Worm (Caenorhabditis elegans) whole organism, young adult: ENCODE data around the gene T04F3.5.

ENCODE experiments used
- B0336.3 ChIP-seq: fragments of 200-800 bp; sonication (Bioruptor generic); IDR thresholded peaks from 2 replicates; pipeline ENCODE4 v1.3.6; 2022; ENCODE audit warnings: missing genetic modification characterization, missing compliant biosample characterization
- C06A6.2 ChIP-seq: fragments of 200-800 bp; sonication (Bioruptor generic); conservative IDR thresholded peaks from 2 replicates; pipeline ENCODE4 v1.3.6; 2022; ENCODE audit warnings: missing genetic modification characterization, missing compliant biosample characterization
- C17E4.6 ChIP-seq: fragments of 200-800 bp; sonication (Bioruptor generic); IDR thresholded peaks from 2 replicates; pipeline ENCODE4 v1.3.6; 2022; ENCODE audit warnings: missing genetic modification reagents, missing genetic modification characterization, missing compliant biosample characterization
- F33H1.4 ChIP-seq: fragments of 200-800 bp; sonication (Bioruptor generic); IDR thresholded peaks from 2 replicates; pipeline ENCODE4 v1.3.6; 2022; ENCODE audit warnings: missing genetic modification reagents, missing genetic modification characterization, missing compliant biosample characterization
- F37B4.10 ChIP-seq: fragments of 200-800 bp; sonication (Bioruptor generic); IDR thresholded peaks from 2 replicates; pipeline ENCODE4 v1.3.6; 2022; ENCODE audit warnings: missing genetic modification characterization, missing compliant biosample characterization
- F55B11.4 ChIP-seq: sonication (generic microtip); optimal IDR thresholded peaks from 2 replicates; lab custom pipeline; 2016; ENCODE audit warnings: missing compliant biosample characterization, missing genetic modification characterization, borderline replicate concordance; ENCODE audit not compliant: insufficient read depth
- F57A8.1 ChIP-seq: fragments of 200-800 bp; sonication (Bioruptor generic); optimal IDR thresholded peaks from 2 replicates; lab custom pipeline; 2018; ENCODE audit warnings: mild to moderate bottlenecking, missing genetic modification characterization, moderate library complexity, missing compliant biosample characterization
- F57C9.4 ChIP-seq: sonication (generic microtip); optimal IDR thresholded peaks from 2 replicates; lab custom pipeline; 2017; ENCODE audit warnings: mild to moderate bottlenecking, missing genetic modification characterization, missing compliant biosample characterization
- T07F8.4 ChIP-seq: sonication (generic microtip); optimal IDR thresholded peaks from 2 replicates; lab custom pipeline; 2016; ENCODE audit warnings: mild to moderate bottlenecking, missing genetic modification characterization, moderate library complexity, missing compliant biosample characterization
- T26A5.8 ChIP-seq: sonication (generic microtip); optimal IDR thresholded peaks from 2 replicates; lab custom pipeline; 2016; ENCODE audit warnings: missing genetic modification characterization, missing compliant biosample characterization
- Y53F4B.3 ChIP-seq: fragments of 200-800 bp; sonication (Bioruptor generic); IDR thresholded peaks from 2 replicates; pipeline ENCODE4 v1.3.6; 2022; ENCODE audit warnings: missing genetic modification reagents, missing genetic modification characterization, missing compliant biosample characterization
- Y56A3A.18 ChIP-seq: fragments of 200-800 bp; sonication (Bioruptor generic); IDR thresholded peaks from 2 replicates; pipeline ENCODE4 v1.3.6; 2022; ENCODE audit warnings: missing genetic modification reagents, missing genetic modification characterization, missing compliant biosample characterization
- ZK185.1 ChIP-seq: sonication (generic microtip); optimal IDR thresholded peaks from 2 replicates; lab custom pipeline; 2016; ENCODE audit warnings: mild to moderate bottlenecking, missing genetic modification characterization, missing compliant biosample characterization; ENCODE audit not compliant: poor library complexity, severe bottlenecking
- attf-3 ChIP-seq: fragments of 200-800 bp; sonication (Bioruptor generic); conservative IDR thresholded peaks from 2 replicates; pipeline ENCODE4 v1.3.6; 2022; ENCODE audit warnings: missing genetic modification reagents, missing genetic modification characterization, missing compliant biosample characterization
- attf-6 ChIP-seq: fragments of 200-800 bp; sonication (Bioruptor generic); IDR thresholded peaks from 2 replicates; pipeline ENCODE4 v1.3.6; 2022; ENCODE audit warnings: missing genetic modification reagents, missing genetic modification characterization, missing compliant biosample characterization
- bed-1 ChIP-seq: fragments of 200-800 bp; sonication (Bioruptor generic); IDR thresholded peaks from 2 replicates; pipeline ENCODE4 v1.3.6; 2022; ENCODE audit warnings: missing genetic modification reagents, missing genetic modification characterization, missing compliant biosample characterization
- bed-2 ChIP-seq: fragments of 200-800 bp; sonication (Bioruptor generic); IDR thresholded peaks from 2 replicates; pipeline ENCODE4 v1.3.6; 2022; ENCODE audit warnings: missing genetic modification reagents, missing genetic modification characterization, missing compliant biosample characterization
- ccch-3 ChIP-seq: fragments of 200-800 bp; sonication (Bioruptor generic); optimal IDR thresholded peaks from 2 replicates; lab custom pipeline; 2018; ENCODE audit warnings: mild to moderate bottlenecking, missing genetic modification characterization, missing compliant biosample characterization
- cebp-2 ChIP-seq: fragments of 200-800 bp; sonication (Bioruptor generic); IDR thresholded peaks from 2 replicates; pipeline ENCODE4 v1.3.6; 2022; ENCODE audit warnings: missing genetic modification characterization, missing compliant biosample characterization
- ceh-40 ChIP-seq: fragments of 200-800 bp; sonication (Bioruptor generic); IDR thresholded peaks from 2 replicates; pipeline ENCODE4 v1.3.6; 2022; ENCODE audit warnings: missing genetic modification characterization, missing compliant biosample characterization
- ceh-79 ChIP-seq: sonication (generic microtip); optimal IDR thresholded peaks from 2 replicates; lab custom pipeline; 2017; ENCODE audit warnings: mild to moderate bottlenecking, missing genetic modification characterization, missing compliant biosample characterization
- chd-7 ChIP-seq: sonication (generic microtip); optimal IDR thresholded peaks from 2 replicates; lab custom pipeline; 2016; ENCODE audit warnings: mild to moderate bottlenecking, missing genetic modification characterization, moderate library complexity, missing compliant biosample characterization
- dox-1 ChIP-seq: fragments of 200-800 bp; sonication (Bioruptor generic); IDR thresholded peaks from 2 replicates; pipeline ENCODE4 v1.3.6; 2022; ENCODE audit warnings: missing genetic modification reagents, missing genetic modification characterization, missing compliant biosample characterization
- dpl-1 ChIP-seq: fragments of 150-350 bp; optimal IDR thresholded peaks from 2 replicates; lab custom pipeline; 2014; ENCODE audit warnings: missing biosample characterization, missing genetic modification reagents, missing genetic modification characterization
- ekl-4 ChIP-seq: fragments of 200-800 bp; sonication (Bioruptor generic); IDR thresholded peaks from 2 replicates; pipeline ENCODE4 v1.3.6; 2022; ENCODE audit warnings: missing genetic modification reagents, missing genetic modification characterization, missing compliant biosample characterization
- hmg-1.2 ChIP-seq: fragments of 200-800 bp; sonication (Bioruptor generic); IDR thresholded peaks from 2 replicates; pipeline ENCODE4 v1.3.6; 2022; ENCODE audit warnings: missing genetic modification reagents, missing genetic modification characterization, missing compliant biosample characterization
- hmg-20 ChIP-seq: fragments of 200-800 bp; sonication (Bioruptor generic); IDR thresholded peaks from 2 replicates; pipeline ENCODE4 v1.3.6; 2022; ENCODE audit warnings: missing genetic modification reagents, missing genetic modification characterization, missing compliant biosample characterization
- let-526 ChIP-seq: fragments of 200-800 bp; sonication (Bioruptor generic); IDR thresholded peaks from 2 replicates; pipeline ENCODE4 v1.3.6; 2022; ENCODE audit warnings: missing genetic modification reagents, missing genetic modification characterization, missing compliant biosample characterization
- lin-35 ChIP-seq, 3 experiments: fragments of 150-350 bp in 2 of 3; sonication (generic microtip) in 1 of 3; optimal IDR thresholded peaks; 2 replicates each; lab custom pipeline; 2014 to 2018; ENCODE audit warnings: missing biosample characterization in 3 of 3, missing genetic modification characterization in 3 of 3, missing genetic modification reagents in 3 of 3
- lin-40 ChIP-seq: sonication (generic microtip); optimal IDR thresholded peaks from 2 replicates; lab custom pipeline; 2016; ENCODE audit warnings: missing genetic modification characterization, mild to moderate bottlenecking, missing compliant biosample characterization, missing genotype, missing genetic modification reagents
- lir-1 ChIP-seq: fragments of 200-800 bp; sonication (Bioruptor generic); conservative IDR thresholded peaks from 2 replicates; pipeline ENCODE4 v1.3.6; 2022; ENCODE audit warnings: missing genetic modification reagents, missing genetic modification characterization, missing compliant biosample characterization
- lsy-27 ChIP-seq: sonication (generic microtip); optimal IDR thresholded peaks from 2 replicates; lab custom pipeline; 2017; ENCODE audit warnings: missing genetic modification characterization, mild to moderate bottlenecking, missing compliant biosample characterization, antibody characterized with exemption, missing genotype, borderline replicate concordance; ENCODE audit not compliant: insufficient read depth
- madf-6 ChIP-seq: fragments of 200-800 bp; sonication (Bioruptor generic); IDR thresholded peaks from 2 replicates; pipeline ENCODE4 v1.3.6; 2022; ENCODE audit warnings: missing genetic modification reagents, missing genetic modification characterization, missing compliant biosample characterization
- mel-28 ChIP-seq: sonication (generic microtip); optimal IDR thresholded peaks from 2 replicates; lab custom pipeline; 2016; ENCODE audit warnings: borderline replicate concordance, mild to moderate bottlenecking, missing genetic modification characterization, missing compliant biosample characterization
- nfya-1 ChIP-seq: sonication (generic microtip); optimal IDR thresholded peaks from 2 replicates; lab custom pipeline; 2017; ENCODE audit warnings: antibody characterized with exemption, missing compliant biosample characterization, missing genetic modification characterization, borderline replicate concordance; ENCODE audit not compliant: insufficient read depth
- nfyb-1 ChIP-seq: fragments of 200-800 bp; sonication (Bioruptor generic); IDR thresholded peaks from 2 replicates; pipeline ENCODE4 v1.3.6; 2022; ENCODE audit warnings: missing genetic modification reagents, missing genetic modification characterization, missing compliant biosample characterization
- nhr-27 ChIP-seq: fragments of 200-800 bp; sonication (Bioruptor generic); optimal IDR thresholded peaks from 2 replicates; lab custom pipeline; 2018; ENCODE audit warnings: mild to moderate bottlenecking, missing genetic modification characterization, moderate library complexity, missing compliant biosample characterization
- nhr-80 ChIP-seq: sonication (generic microtip); optimal IDR thresholded peaks from 2 replicates; lab custom pipeline; 2016; ENCODE audit warnings: missing genetic modification characterization, missing compliant biosample characterization
- pha-4 ChIP-seq: fragments of 150-350 bp; sonication (generic microtip); optimal IDR thresholded peaks from 2 replicates; lab custom pipeline; 2014; ENCODE audit warnings: missing biosample characterization, missing genetic modification reagents, missing genetic modification characterization
- rcor-1 ChIP-seq: fragments of 200-800 bp; sonication (Bioruptor generic); IDR thresholded peaks from 2 replicates; pipeline ENCODE4 v1.3.6; 2022; ENCODE audit warnings: missing genetic modification reagents, missing genetic modification characterization, missing compliant biosample characterization
- repo-1 ChIP-seq: sonication (generic microtip); optimal IDR thresholded peaks from 2 replicates; lab custom pipeline; 2017; ENCODE audit warnings: mild to moderate bottlenecking, missing genetic modification characterization, missing compliant biosample characterization
- rpc-1 ChIP-seq, 2 experiments: fragments of 150-350 bp in 1 of 2; sonication (generic microtip) in 1 of 2; optimal IDR thresholded peaks; 2 replicates each; lab custom pipeline; 2014 to 2018; ENCODE audit warnings: missing biosample characterization in 1 of 2, missing genetic modification characterization in 1 of 2, missing genetic modification reagents in 1 of 2, missing genotype in 1 of 2
- sea-2 ChIP-seq: fragments of 200-800 bp; sonication (Bioruptor generic); IDR thresholded peaks from 2 replicates; pipeline ENCODE4 v1.3.6; 2022; ENCODE audit warnings: missing genetic modification characterization, missing compliant biosample characterization
- snpc-4 ChIP-seq, 5 experiments: fragments of 150-350 bp in 1 of 5; sonication (generic microtip) in 4 of 5; optimal IDR thresholded peaks; 2 replicates each; lab custom pipeline; 2014 to 2018; ENCODE audit warnings: missing genetic modification characterization in 5 of 5, missing biosample characterization in 3 of 5, antibody characterized with exemption in 2 of 5, mild to moderate bottlenecking in 2 of 5, missing compliant biosample characterization in 2 of 5, missing genotype in 2 of 5, moderate library complexity in 2 of 5, missing genetic modification reagents in 1 of 5
- tlf-1 ChIP-seq: fragments of 200-800 bp; sonication (Bioruptor generic); optimal IDR thresholded peaks from 2 replicates; lab custom pipeline; 2018; ENCODE audit warnings: mild to moderate bottlenecking, missing genetic modification characterization, missing compliant biosample characterization
- ztf-18 ChIP-seq: sonication (generic microtip); optimal IDR thresholded peaks from 2 replicates; lab custom pipeline; 2016; ENCODE audit warnings: missing genotype, mild to moderate bottlenecking, missing genetic modification characterization, missing compliant biosample characterization

T04F3.5 gene

DNA sequence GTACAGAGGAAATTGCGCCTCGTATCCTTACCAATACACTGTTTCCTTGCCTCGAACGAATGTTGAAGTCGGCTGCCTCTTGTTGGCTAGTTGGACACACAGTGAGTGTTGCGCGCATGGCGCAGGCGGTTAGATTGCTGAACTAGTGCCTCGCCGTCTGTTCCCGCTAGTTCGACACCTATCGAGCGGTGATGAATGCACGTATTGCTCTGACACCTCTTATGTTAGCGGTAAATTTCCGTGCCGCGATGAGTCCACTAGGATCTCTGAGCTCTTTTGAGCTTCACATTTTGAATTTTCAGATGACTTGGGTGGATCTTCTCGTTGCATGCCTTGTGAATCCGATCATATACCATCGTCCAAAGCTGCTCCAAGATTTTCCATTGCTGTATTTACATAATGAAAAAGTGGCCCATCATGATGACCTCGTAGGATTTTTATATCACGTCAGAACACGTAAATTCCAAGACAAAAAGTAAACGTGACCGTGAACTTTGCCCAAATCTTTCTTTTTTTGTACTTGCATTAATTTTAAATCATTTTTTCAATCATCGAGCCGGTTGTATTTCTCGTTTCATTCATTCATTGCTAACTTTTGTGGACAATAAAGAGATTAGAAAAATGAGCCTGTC lies 22.5 kb downstream of the T04F3.5 start, which contains the start of gene F55A11.11 (continued):
- TF ChIP-seq rcor-1 (GFP tag; lab: Robert Waterston, UW) (peak; percentile 84), dox-1 (peak; percentile 93; the same call in 1 of the 2 replicates), madf-6 (peak; percentile 82), C06A6.2 (GFP tag; lab: Robert Waterston, UW) (peak; percentile 65; the same call in 1 of the 2 replicates), bed-1 (GFP tag; lab: Robert Waterston, UW) (0 out of 2 replicates have a peak, but pooled peaks have one; percentile 42), T26A5.8 (peak; percentile 89), tlf-1 (peak; percentile 49), F33H1.4 (GFP tag; lab: Robert Waterston, UW) (peak; percentile 61), nhr-80 (tag; lab: Kevin White, UChicago) (peak; percentile 42), snpc-4 (GFP tag; optimal IDR thresholded peaks at IDR 0.05; lab: Kevin White, UChicago) (peak; percentile 82), snpc-4 (tag; optimal IDR thresholded peaks at IDR 0.05; lab: Kevin White, UChicago) (peak; percentile 25 to 83 (median 77)), T07F8.4 (peak; percentile 83), lir-1 (GFP tag; lab: Robert Waterston, UW) (peak; percentile 61), nfya-1 (tag; lab: Kevin White, UChicago) (no peak), ceh-79 (tag; lab: Kevin White, UChicago) (peak; percentile 82), nhr-27 (tag; lab: Kevin White, UChicago) (peak; percentile 31), mel-28 (tag; lab: Kevin White, UChicago) (peak; percentile 57), ccch-3 (GFP tag; lab: Kevin White, UChicago) (peak; percentile 14), ceh-40 (peak; percentile 78; the same call in 1 of the 2 replicates), let-526 (GFP tag; lab: Robert Waterston, UW) (peak; percentile 90), Y56A3A.18 (GFP tag; lab: Robert Waterston, UW) (peak; percentile 89), sea-2 (GFP tag; lab: Robert Waterston, UW) (peak; percentile 74; the same call in 1 of the 2 replicates), F55B11.4 (no peak), repo-1 (peak; percentile 94), bed-2 (GFP tag; lab: Robert Waterston, UW) (peak; percentile 59; the same call in 1 of the 2 replicates), lsy-27 (tag; lab: Kevin White, UChicago) (peak; percentile 79), chd-7 (tag; lab: Kevin White, UChicago) (peak; percentile 92), C17E4.6 (no peak), cebp-2 (GFP tag; lab: Robert Waterston, UW) (peak; percentile 92), F37B4.10 (GFP tag; lab: Robert Waterston, UW) (0 out of 2 replicates have a peak, but pooled peaks have one; percentile 81), lin-40 (tag; lab: Kevin White, UChicago) (peak; percentile 73), dpl-1 (no peak), ZK185.1 (tag; lab: Kevin White, UChicago) (peak; percentile 91), hmg-1.2 (GFP tag; lab: Robert Waterston, UW) (peak; percentile 83), B0336.3 (GFP tag; lab: Robert Waterston, UW) (peak; percentile 84), ztf-18 (tag; lab: Kevin White, UChicago) (peak; percentile 81), pha-4 (no peak), F57C9.4 (tag; lab: Kevin White, UChicago) (peak; percentile 44), nfyb-1 (GFP tag; lab: Robert Waterston, UW) (peak; percentile 96), hmg-20 (GFP tag; lab: Robert Waterston, UW) (peak; percentile 71; the same call in 1 of the 2 replicates), ekl-4 (GFP tag; lab: Robert Waterston, UW) (peak; percentile 89), attf-3 (GFP tag; lab: Robert Waterston, UW) (peak; percentile 75), attf-6 (GFP tag; lab: Robert Waterston, UW) (peak; percentile 77), rpc-1 (optimal IDR thresholded peaks at IDR 0.05; lab: Kevin White, UChicago) (peak; percentile 97), rpc-1 (tag; optimal IDR thresholded peaks at IDR 0.05; lab: Kevin White, UChicago) (peak; percentile 98), F57A8.1 (peak; percentile 74), lin-35 (GFP tag; optimal IDR thresholded peaks at IDR 0.05; lab: Kevin White, UChicago) (peak in 2 of 3 experiments; percentile 24 to 85), Y53F4B.3 (GFP tag; lab: Robert Waterston, UW) (peak; percentile 89)
